Worm (Caenorhabditis elegans): ENCODE measurements around the gene C34H4.2.

DNA sequence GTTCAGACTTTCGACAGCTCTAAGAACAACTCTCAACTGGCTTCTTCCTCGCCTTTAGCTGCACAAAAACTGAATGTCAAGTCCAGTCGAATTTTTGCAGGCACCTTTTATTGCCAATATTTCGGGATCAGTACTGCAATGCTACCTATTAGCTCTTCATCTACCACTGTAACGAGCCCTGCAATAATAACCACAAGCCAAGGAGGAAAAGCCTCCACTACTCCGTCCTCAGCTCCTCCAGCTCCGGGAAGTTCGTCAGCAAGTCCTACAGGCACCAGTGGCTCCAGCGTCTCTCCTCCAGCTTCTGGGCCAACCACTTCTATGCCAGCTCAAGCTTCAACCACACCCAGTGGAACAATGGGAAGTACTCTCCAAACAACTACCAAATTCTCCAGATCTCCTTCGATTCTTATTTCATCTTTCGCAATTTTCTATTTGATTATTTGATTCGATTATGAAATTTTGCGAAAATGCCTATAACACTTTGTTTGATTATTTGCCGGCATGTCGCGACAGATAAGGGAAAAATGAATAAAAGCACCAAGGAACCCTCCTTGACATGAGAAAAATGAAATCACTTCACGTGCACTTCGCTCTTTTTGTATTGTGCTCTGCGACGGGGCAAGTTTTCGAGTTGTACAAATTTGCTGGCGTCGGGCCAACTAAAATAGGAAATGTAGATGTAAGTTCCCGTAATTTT, 1.6 kb downstream of the C34H4.2 start, which contains the start of gene C34H4.1:
- TF ChIP-seq flt-1 (GFP tag; IDR thresholded peaks at IDR 0.05) (no peak), klf-2 (GFP tag; conservative IDR thresholded peaks at IDR 0.05) (no peak)
